Worm (Caenorhabditis elegans) whole organism, L3 larva: Measurements from ENCODE around the gene T10G3.4.
"Not testable (repeated sequence)": the region's sequence is repeated elsewhere in the genome, so short reads cannot be mapped to it uniquely, and the experiment has no call there.

Source experiments
- jun-1 ChIP-seq: fragments of 150-350 bp; optimal IDR thresholded peaks from 2 replicates; lab custom pipeline; 2014; ENCODE audit warnings: missing biosample characterization, missing genetic modification reagents, missing genetic modification characterization
- nhr-25 ChIP-seq: sonication (generic microtip); optimal IDR thresholded peaks from 2 replicates; lab custom pipeline; 2017; ENCODE audit warnings: missing biosample characterization, missing genetic modification characterization
- tbx-2 ChIP-seq: sonication (generic microtip); optimal IDR thresholded peaks from 2 replicates; lab custom pipeline; 2016; ENCODE audit warnings: mild to moderate bottlenecking, missing genetic modification characterization, missing compliant biosample characterization

ce11 chrV:13443535-13443934, 40.7 kb downstream of the T10G3.4 start, which contains the start of gene Y2H9A.6:
- not testable (repeated sequence) for TF ChIP-seq tbx-2 (tag; lab: Kevin White, UChicago); nhr-25; jun-1 (tag; lab: Kevin White, UChicago)
